Fruit fly (Drosophila melanogaster): ENCODE results near the gene yellow-f2.

DNA sequence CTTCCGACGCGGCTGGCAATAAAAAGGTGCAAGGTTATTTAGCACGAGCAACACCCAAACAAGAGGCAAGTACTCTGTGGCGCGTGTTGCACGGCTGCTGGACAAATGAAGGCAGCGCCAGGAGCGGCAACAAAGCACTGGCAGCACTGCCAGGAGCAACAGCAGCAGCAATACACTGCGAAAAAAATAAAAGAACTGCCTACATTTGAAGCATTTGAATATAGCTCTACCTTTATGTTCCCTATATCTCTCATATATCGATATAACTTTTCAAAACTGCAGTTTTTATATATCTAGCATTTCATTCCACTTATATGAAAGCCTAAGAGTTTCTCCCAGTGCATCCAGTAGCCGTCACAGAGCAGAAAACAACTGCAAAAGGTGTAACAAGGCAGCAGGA is 37.6 kb downstream of the yellow-f2 start:
- no peak for TF ChIP-seq CG14711 (tag; optimal IDR thresholded peaks at IDR 0.05)
- TF ChIP-seq tj (GFP tag; optimal IDR thresholded peaks at IDR 0.05): no peak
- no peak for TF ChIP-seq CG12768 (GFP tag; optimal IDR thresholded peaks at IDR 0.05)
- no peak for TF ChIP-seq Mnt (GFP tag; optimal IDR thresholded peaks at IDR 0.05)
